Worm (Caenorhabditis elegans): Measurements from ENCODE around the gene F49H6.8.

The F49H6.8 gene

DNA sequence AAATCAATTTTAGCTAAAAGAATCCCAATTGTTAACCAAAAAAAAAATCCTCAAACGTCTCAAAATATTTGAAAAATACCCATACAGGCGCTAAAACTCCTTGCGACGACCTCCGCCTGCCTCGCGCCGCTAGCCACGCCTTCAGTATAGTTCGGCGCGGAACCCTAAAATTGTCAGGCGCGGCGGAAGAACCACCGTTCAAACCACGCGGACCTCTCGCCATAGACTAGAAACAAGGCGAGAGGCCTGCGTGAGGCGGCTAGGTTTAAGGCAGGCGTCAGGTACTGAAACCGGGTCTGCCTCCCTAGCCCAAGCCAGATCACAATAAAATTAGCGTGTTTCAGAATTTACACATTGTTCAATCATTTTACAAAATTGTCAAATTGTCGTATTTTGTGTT, 30.1 kb downstream of the F49H6.8 start:
- TF ChIP-seq ceh-2 (tag; optimal IDR thresholded peaks at IDR 0.05) (no peak), che-1 (tag; optimal IDR thresholded peaks at IDR 0.05) (no peak), ref-2 (tag; optimal IDR thresholded peaks at IDR 0.05) (no peak), hlh-8 (tag; optimal IDR thresholded peaks at IDR 0.05) (no peak), ceh-48 (tag; optimal IDR thresholded peaks at IDR 0.05) (no peak), ztf-16 (tag; optimal IDR thresholded peaks at IDR 0.05) (no peak), npax-4 (tag; optimal IDR thresholded peaks at IDR 0.05) (no peak), K02D7.2 (tag; optimal IDR thresholded peaks at IDR 0.05) (no peak), ahr-1 (tag; optimal IDR thresholded peaks at IDR 0.05) (no peak), lin-11 (tag; optimal IDR thresholded peaks at IDR 0.05) (no peak), fkh-10 (GFP tag; optimal IDR thresholded peaks at IDR 0.05) (no peak), zip-5 (tag; optimal IDR thresholded peaks at IDR 0.05) (no peak), unc-42 (tag; optimal IDR thresholded peaks at IDR 0.05) (no peak), ceh-9 (tag; optimal IDR thresholded peaks at IDR 0.05) (no peak), fax-1 (tag; optimal IDR thresholded peaks at IDR 0.05) (no peak), dmd-4 (tag; optimal IDR thresholded peaks at IDR 0.05; ENCODE audit: borderline replicate concordance) (no peak), ceh-18 (tag; optimal IDR thresholded peaks at IDR 0.05) (no peak), gmeb-2 (tag; optimal IDR thresholded peaks at IDR 0.05) (no peak), F13H6.1 (tag; optimal IDR thresholded peaks at IDR 0.05) (no peak)

DNA sequence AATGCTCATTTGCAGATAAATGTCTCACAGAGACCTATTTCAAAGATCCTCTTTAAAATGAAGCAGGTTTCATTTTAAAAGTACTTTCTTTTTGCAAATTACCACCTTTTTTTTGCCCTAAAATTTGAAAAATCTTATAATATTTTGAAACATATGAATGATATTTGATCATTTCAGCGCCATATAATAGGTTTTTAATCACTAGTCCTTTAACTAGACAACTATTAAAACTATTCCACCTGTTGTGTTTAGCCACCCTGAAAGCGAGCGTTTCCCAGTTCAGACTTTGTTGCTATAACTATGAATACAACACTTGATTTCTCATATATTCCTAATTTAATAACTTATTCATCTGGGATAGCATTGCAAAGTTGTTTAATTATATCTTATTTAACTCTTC, 30.7 kb downstream of the F49H6.8 start, which contains the start of gene srz-95:
TSS of gene srz-95 (plus strand) at position 301 of the 400 bp plus-strand sequence.
- TF ChIP-seq ama-1 (optimal IDR thresholded peaks at IDR 0.05) (no peak), unc-86 (tag; optimal IDR thresholded peaks at IDR 0.05) (no peak), dmd-4 (tag; optimal IDR thresholded peaks at IDR 0.05; ENCODE audit: borderline replicate concordance) (no peak), tbx-2 (tag; optimal IDR thresholded peaks at IDR 0.05) (no peak), pag-3 (tag; optimal IDR thresholded peaks at IDR 0.05; ENCODE audit: borderline replicate concordance) (no peak), C08G9.2 (tag; optimal IDR thresholded peaks at IDR 0.05) (no peak), hlh-8 (tag; optimal IDR thresholded peaks at IDR 0.05) (no peak), ztf-16 (tag; optimal IDR thresholded peaks at IDR 0.05) (no peak), che-1 (tag; optimal IDR thresholded peaks at IDR 0.05) (no peak), sox-4 (tag; optimal IDR thresholded peaks at IDR 0.05) (no peak), odd-2 (tag; optimal IDR thresholded peaks at IDR 0.05) (no peak)

DNA sequence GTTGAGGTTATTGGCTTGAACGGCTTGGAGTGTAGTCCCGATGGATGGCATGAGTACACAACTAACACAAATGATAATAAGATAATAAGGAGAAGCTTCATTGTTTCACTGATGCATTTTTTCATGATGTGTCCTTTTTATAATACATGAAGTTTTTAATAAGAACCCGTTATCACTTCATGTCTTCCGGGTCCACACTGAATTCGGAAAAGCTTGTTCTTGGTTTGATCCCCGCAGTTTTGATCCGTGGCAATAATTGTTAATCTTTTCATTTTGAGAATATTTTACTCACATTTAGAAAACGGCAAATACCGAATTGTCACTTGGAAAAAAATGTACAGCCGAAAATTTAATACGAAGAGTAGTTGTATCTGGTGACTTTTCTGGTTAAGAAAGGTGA, 33.8 kb downstream of the F49H6.8 start, which contains the start of gene Y102A5C.27:
TSS of gene Y102A5C.27 (minus strand) at position 101 of the 400 bp plus-strand sequence.
- TF ChIP-seq pax-1 (tag; optimal IDR thresholded peaks at IDR 0.05) (no peak), sox-2 (GFP tag; IDR thresholded peaks at IDR 0.05) (no peak), ceh-19 (GFP tag; optimal IDR thresholded peaks at IDR 0.05) (no peak), F13H6.1 (tag; optimal IDR thresholded peaks at IDR 0.05) (no peak), unc-86 (tag; optimal IDR thresholded peaks at IDR 0.05) (no peak)

DNA sequence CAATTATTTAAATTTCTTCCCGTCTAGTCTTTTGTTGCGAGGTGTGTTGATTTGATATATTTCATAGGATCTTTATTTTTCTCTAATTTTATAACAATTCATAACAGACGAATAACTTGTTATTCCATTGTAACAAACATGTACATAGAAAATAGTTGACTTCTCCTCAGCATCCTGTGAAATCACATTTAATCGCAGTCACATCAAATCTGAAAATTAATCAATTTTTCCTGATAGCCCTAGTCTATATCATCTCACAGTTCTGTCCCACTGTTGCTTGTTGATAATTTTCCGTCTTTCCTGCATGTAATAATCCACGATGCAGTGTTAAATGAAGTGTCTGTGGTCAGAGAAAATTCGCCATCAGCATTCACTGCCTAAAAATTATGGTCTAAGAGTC, 34.7 kb downstream of the F49H6.8 start:
- TF ChIP-seq eyg-1 (tag; optimal IDR thresholded peaks at IDR 0.05) = no peak
- no peak for TF ChIP-seq ceh-9 (tag; optimal IDR thresholded peaks at IDR 0.05)
- TF ChIP-seq lin-11 (tag; optimal IDR thresholded peaks at IDR 0.05) = no peak
- TF ChIP-seq ceh-14 (tag; optimal IDR thresholded peaks at IDR 0.05) = no peak
- TF ChIP-seq K02D7.2 (tag; optimal IDR thresholded peaks at IDR 0.05) = no peak
- no peak for TF ChIP-seq tbx-2 (tag; optimal IDR thresholded peaks at IDR 0.05)
- TF ChIP-seq pha-2 (tag; optimal IDR thresholded peaks at IDR 0.05) = no peak
- TF ChIP-seq ahr-1 (tag; optimal IDR thresholded peaks at IDR 0.05) = no peak

DNA sequence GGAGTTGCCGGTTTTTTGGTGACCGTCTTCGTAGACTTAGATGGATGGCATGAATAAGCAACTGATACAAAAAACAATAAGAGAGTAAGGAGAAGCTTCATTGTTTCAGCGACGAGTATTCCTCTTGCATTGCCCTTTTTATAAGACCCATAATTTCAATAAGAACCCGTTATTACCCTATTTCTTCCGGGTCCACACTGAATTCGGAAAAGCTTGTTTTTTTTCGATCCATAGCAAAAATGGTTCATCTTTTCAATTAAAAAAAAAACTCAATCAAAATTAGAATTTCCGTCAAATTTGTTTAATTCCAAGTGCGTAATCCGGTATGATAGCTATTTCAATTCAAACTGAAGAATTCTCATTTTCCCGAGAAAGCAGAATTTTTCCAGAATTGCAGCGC, 35.4 kb downstream of the F49H6.8 start, which contains the start of gene Y102A5C.40:
TSS of gene Y102A5C.40 (minus strand) at position 101 of the 400 bp plus-strand sequence.
- TF ChIP-seq ceh-6 (GFP tag; optimal IDR thresholded peaks at IDR 0.05) (no peak), C08G9.2 (tag; optimal IDR thresholded peaks at IDR 0.05) (no peak), madf-2 (tag; optimal IDR thresholded peaks at IDR 0.05) (no peak), tbx-7 (tag; optimal IDR thresholded peaks at IDR 0.05) (no peak), ceh-24 (tag; optimal IDR thresholded peaks at IDR 0.05) (no peak), lim-6 (tag; optimal IDR thresholded peaks at IDR 0.05) (no peak), hlh-15 (tag; optimal IDR thresholded peaks at IDR 0.05) (no peak), dve-1 (tag; optimal IDR thresholded peaks at IDR 0.05) (no peak), ztf-16 (tag; optimal IDR thresholded peaks at IDR 0.05) (no peak), unc-42 (tag; optimal IDR thresholded peaks at IDR 0.05) (no peak)
